Fruit fly (Drosophila melanogaster) whole organism, pupa: Measurements from ENCODE around the gene CG7295.

Source experiments
- CG14655 ChIP-seq: fragments of 200-800 bp; sonication (Bioruptor generic); optimal IDR thresholded peaks from 3 replicates; lab custom pipeline; 2017; ENCODE audit warnings: mild to moderate bottlenecking, missing biosample characterization, missing genetic modification reagents, missing genetic modification characterization
- CG17806 ChIP-seq: fragments of 200-800 bp; sonication (Bioruptor generic); optimal IDR thresholded peaks from 2 replicates; lab custom pipeline; 2018; ENCODE audit warnings: missing biosample characterization, mild to moderate bottlenecking, missing genetic modification characterization, moderate library complexity
- CG34367 ChIP-seq: fragments of 200-800 bp; sonication (Bioruptor generic); optimal IDR thresholded peaks from 2 replicates; lab custom pipeline; 2018; ENCODE audit warnings: missing biosample characterization, mild to moderate bottlenecking, missing genetic modification characterization
- CG8159 ChIP-seq: fragments of 200-800 bp; sonication (Bioruptor generic); optimal IDR thresholded peaks from 3 replicates; lab custom pipeline; 2018; ENCODE audit warnings: missing biosample characterization, mild to moderate bottlenecking, missing genetic modification characterization, moderate library complexity
- CG8301 ChIP-seq: fragments of 200-800 bp; sonication (Bioruptor generic); optimal IDR thresholded peaks from 2 replicates; lab custom pipeline; 2018; ENCODE audit warnings: missing biosample characterization, mild to moderate bottlenecking, missing genetic modification characterization
- EcR ChIP-seq: fragments of 200-800 bp; sonication (Bioruptor generic); optimal IDR thresholded peaks from 3 replicates; lab custom pipeline; 2019; ENCODE audit warnings: missing biosample characterization, missing genetic modification characterization, mild to moderate bottlenecking, moderate library complexity, missing genetic modification reagents
- Ets98B ChIP-seq: fragments of 200-800 bp; sonication (Bioruptor generic); IDR thresholded peaks from 2 replicates; pipeline ENCODE4 v1.3.6; 2022; ENCODE audit warnings: missing biosample characterization, missing genetic modification characterization
- Pif1B ChIP-seq: fragments of 200-800 bp; sonication (Bioruptor generic); optimal IDR thresholded peaks from 3 replicates; lab custom pipeline; 2016; ENCODE audit warnings: missing biosample characterization, missing genetic modification characterization
- rn ChIP-seq: fragments of 200-800 bp; sonication (Bioruptor generic); IDR thresholded peaks from 2 replicates; pipeline ENCODE4 v1.3.6; 2022; ENCODE audit warnings: missing biosample characterization, missing genetic modification characterization

dm6 chr2L:1913047-1913760, 43.6 kb downstream of the CG7295 start:
- no peak for TF ChIP-seq EcR (GFP tag; lab: Kevin White, UChicago)
- no peak for TF ChIP-seq CG8301 (tag; lab: Kevin White, UChicago)
- TF ChIP-seq CG8159 (tag; lab: Kevin White, UChicago): no peak
- no peak for TF ChIP-seq CG34367
- no peak for TF ChIP-seq CG14655 (GFP tag; lab: Kevin White, UChicago)
- no peak for TF ChIP-seq CG17806 (tag; lab: Kevin White, UChicago)
- TF ChIP-seq rn (GFP tag; lab: Robert Waterston, UW): no peak
- no peak for TF ChIP-seq Ets98B (GFP tag; lab: Robert Waterston, UW)
- no peak for TF ChIP-seq Pif1B (GFP tag; lab: Kevin White, UChicago)
